Fruit fly (Drosophila melanogaster) whole organism, embryonic: ENCODE data around the gene Ing5.

ENCODE experiments used
- ATbp ChIP-seq: fragments of 200-800 bp; sonication (Bioruptor generic); optimal IDR thresholded peaks from 2 replicates; lab custom pipeline; 2017; ENCODE audit warnings: missing biosample characterization, mild to moderate bottlenecking, missing genetic modification characterization, missing genetic modification reagents
- Aef1 ChIP-seq: fragments of 200-800 bp; sonication (Bioruptor generic); IDR thresholded peaks from 3 replicates; pipeline ENCODE4 v1.3.6; 2022; ENCODE audit warnings: missing biosample characterization, missing genetic modification characterization
- BtbVII ChIP-seq: fragments of 200-800 bp; sonication (Bioruptor generic); optimal IDR thresholded peaks from 3 replicates; lab custom pipeline; 2017; ENCODE audit warnings: missing biosample characterization, mild to moderate bottlenecking, missing genetic modification characterization
- CG1024 ChIP-seq: fragments of 200-800 bp; sonication (Bioruptor generic); IDR thresholded peaks from 2 replicates; pipeline ENCODE4 v1.3.6; 2022; ENCODE audit warnings: missing biosample characterization, missing genetic modification characterization
- CG12219 ChIP-seq: fragments of 200-800 bp; sonication (Bioruptor generic); optimal IDR thresholded peaks from 3 replicates; lab custom pipeline; 2018; ENCODE audit warnings: missing biosample characterization, mild to moderate bottlenecking, missing genetic modification characterization
- CG12236 ChIP-seq: fragments of 200-800 bp; sonication (Bioruptor generic); optimal IDR thresholded peaks from 2 replicates; lab custom pipeline; 2016; ENCODE audit warnings: missing biosample characterization, missing genetic modification characterization
- CG12391 ChIP-seq: fragments of 200-800 bp; sonication (Bioruptor generic); optimal IDR thresholded peaks from 3 replicates; lab custom pipeline; 2018; ENCODE audit warnings: missing biosample characterization, mild to moderate bottlenecking, missing genetic modification characterization, moderate library complexity
- CG12769 ChIP-seq: fragments of 200-800 bp; sonication (Bioruptor generic); optimal IDR thresholded peaks from 2 replicates; lab custom pipeline; 2019; ENCODE audit warnings: missing biosample characterization, mild to moderate bottlenecking, missing genetic modification characterization, moderate library complexity
- CG12942 ChIP-seq: fragments of 200-800 bp; sonication (Bioruptor generic); optimal IDR thresholded peaks from 3 replicates; lab custom pipeline; 2016; ENCODE audit warnings: missing biosample characterization, missing genetic modification characterization
- CG15696 ChIP-seq: fragments of 200-800 bp; sonication (Bioruptor generic); optimal IDR thresholded peaks from 2 replicates; lab custom pipeline; 2019; ENCODE audit warnings: missing biosample characterization, mild to moderate bottlenecking, missing genetic modification characterization, moderate library complexity
- CG16813 ChIP-seq: fragments of 200-800 bp; sonication (Bioruptor generic); IDR thresholded peaks from 3 replicates; pipeline ENCODE4 v1.3.6; 2022; ENCODE audit warnings: missing biosample characterization, missing genetic modification characterization; ENCODE audit not compliant: partially characterized antibody
- CG17359 ChIP-seq: fragments of 200-800 bp; sonication (Bioruptor generic); optimal IDR thresholded peaks from 3 replicates; lab custom pipeline; 2018; ENCODE audit warnings: missing biosample characterization, mild to moderate bottlenecking, missing genetic modification characterization, moderate library complexity
- CG17385 ChIP-seq: fragments of 200-800 bp; sonication (Bioruptor generic); optimal IDR thresholded peaks from 3 replicates; lab custom pipeline; 2018; ENCODE audit warnings: missing biosample characterization, mild to moderate bottlenecking, missing genetic modification characterization
- CG17568 ChIP-seq: fragments of 200-800 bp; sonication (Bioruptor generic); optimal IDR thresholded peaks from 2 replicates; lab custom pipeline; 2018; ENCODE audit warnings: missing biosample characterization, mild to moderate bottlenecking, missing genetic modification characterization, moderate library complexity
- CG17829 ChIP-seq: fragments of 200-800 bp; optimal IDR thresholded peaks from 2 replicates; lab custom pipeline; 2019; ENCODE audit warnings: missing biosample characterization, mild to moderate bottlenecking, missing genetic modification characterization, moderate library complexity
- CG18764 ChIP-seq: fragments of 200-800 bp; sonication (Bioruptor generic); optimal IDR thresholded peaks from 3 replicates; lab custom pipeline; 2016; ENCODE audit warnings: missing biosample characterization, missing genetic modification characterization
- CG2129 ChIP-seq: fragments of 200-800 bp; sonication (Bioruptor generic); IDR thresholded peaks from 2 replicates; pipeline ENCODE4 v1.3.6; 2022; ENCODE audit warnings: missing biosample characterization, missing genetic modification characterization; ENCODE audit not compliant: partially characterized antibody
- CG2875 ChIP-seq: fragments of 200-800 bp; sonication (Bioruptor generic); optimal IDR thresholded peaks from 2 replicates; lab custom pipeline; 2017; ENCODE audit warnings: missing biosample characterization, mild to moderate bottlenecking, missing genetic modification characterization, missing genetic modification reagents
- CG3281 ChIP-seq: fragments of 200-800 bp; sonication (Bioruptor generic); optimal IDR thresholded peaks from 3 replicates; lab custom pipeline; 2017; ENCODE audit warnings: missing biosample characterization, mild to moderate bottlenecking, missing genetic modification characterization
- CG4328 ChIP-seq: fragments of 200-800 bp; sonication (Bioruptor generic); optimal IDR thresholded peaks from 3 replicates; lab custom pipeline; 2017; ENCODE audit warnings: missing biosample characterization, missing genetic modification reagents, missing genetic modification characterization
- CG6272 ChIP-seq: fragments of 200-800 bp; sonication (Bioruptor generic); IDR thresholded peaks from 2 replicates; pipeline ENCODE4 v1.3.6; 2022; ENCODE audit warnings: missing biosample characterization, missing genetic modification characterization
- CG8359 ChIP-seq: fragments of 200-800 bp; sonication (Bioruptor generic); optimal IDR thresholded peaks from 2 replicates; lab custom pipeline; 2017; ENCODE audit warnings: missing biosample characterization, mild to moderate bottlenecking, missing genetic modification characterization, borderline replicate concordance
- CkIIα-i1 ChIP-seq: fragments of 200-800 bp; sonication (Bioruptor generic); IDR thresholded peaks from 2 replicates; pipeline ENCODE4 v1.3.6; 2022; ENCODE audit warnings: missing biosample characterization, missing genetic modification characterization
- Dfd ChIP-seq, 2 experiments: fragments of >200 bp; optimal IDR thresholded peaks; 2 replicates each; lab custom pipeline; 2017; ENCODE audit warnings: missing biosample characterization in 2 of 2, missing genetic modification characterization in 2 of 2
- Doc2 ChIP-seq: fragments of 200-800 bp; sonication (Bioruptor generic); IDR thresholded peaks from 2 replicates; pipeline ENCODE4 v1.3.6; 2022; ENCODE audit warnings: missing biosample characterization, missing genetic modification characterization
- Doc3 ChIP-seq: fragments of 200-800 bp; sonication (Bioruptor generic); IDR thresholded peaks from 3 replicates; pipeline ENCODE4 v1.3.6; 2022; ENCODE audit warnings: missing biosample characterization, missing genetic modification characterization; ENCODE audit not compliant: partially characterized antibody
- ERR ChIP-seq: fragments of 200-800 bp; sonication (Bioruptor generic); optimal IDR thresholded peaks from 2 replicates; lab custom pipeline; 2016; ENCODE audit warnings: missing biosample characterization, missing genetic modification characterization
- Kr ChIP-seq: fragments of 200-800 bp; sonication (Bioruptor generic); optimal IDR thresholded peaks from 2 replicates; lab custom pipeline; 2017; ENCODE audit warnings: missing biosample characterization, mild to moderate bottlenecking, missing genetic modification characterization
- Lim3 ChIP-seq: fragments of 200-800 bp; sonication (Bioruptor generic); IDR thresholded peaks from 2 replicates; pipeline ENCODE4 v1.3.6; 2022; ENCODE audit warnings: missing biosample characterization, missing genetic modification characterization
- Scr ChIP-seq: fragments of 200-800 bp; sonication (Bioruptor generic); IDR thresholded peaks from 2 replicates; pipeline ENCODE4 v1.3.6; 2022; ENCODE audit warnings: missing biosample characterization, missing genetic modification characterization; ENCODE audit not compliant: partially characterized antibody
- Sox100B ChIP-seq: fragments of 200-800 bp; sonication (Bioruptor generic); optimal IDR thresholded peaks from 3 replicates; lab custom pipeline; 2018; ENCODE audit warnings: missing biosample characterization, mild to moderate bottlenecking, missing genetic modification characterization
- Taf1 ChIP-seq: fragments of 200-800 bp; sonication (Bioruptor generic); IDR thresholded peaks from 2 replicates; pipeline ENCODE4 v1.3.6; 2022; ENCODE audit warnings: missing biosample characterization, missing genetic modification characterization
- Usf ChIP-seq: fragments of 200-800 bp; sonication (Bioruptor generic); optimal IDR thresholded peaks from 2 replicates; lab custom pipeline; 2017; ENCODE audit warnings: missing genotype, missing biosample characterization, missing genetic modification characterization
- Vsx1 ChIP-seq: fragments of 200-800 bp; sonication (Bioruptor generic); optimal IDR thresholded peaks from 2 replicates; lab custom pipeline; 2017; ENCODE audit warnings: missing biosample characterization, mild to moderate bottlenecking, missing genetic modification characterization, missing genetic modification reagents
- ac ChIP-seq: fragments of 200-800 bp; sonication (Bioruptor generic); optimal IDR thresholded peaks from 3 replicates; lab custom pipeline; 2017; ENCODE audit warnings: missing biosample characterization, mild to moderate bottlenecking, missing genetic modification characterization
- aop ChIP-seq: fragments of 200-800 bp; sonication (Bioruptor generic); IDR thresholded peaks from 2 replicates; pipeline ENCODE4 v1.3.6; 2022; ENCODE audit warnings: missing biosample characterization, missing genetic modification characterization
- ash1 ChIP-seq: fragments of 200-800 bp; sonication (Bioruptor generic); optimal IDR thresholded peaks from 2 replicates; lab custom pipeline; 2018; ENCODE audit warnings: missing biosample characterization, mild to moderate bottlenecking, missing genetic modification characterization
- bcd ChIP-seq: fragments of 200-800 bp; sonication (Bioruptor generic); optimal IDR thresholded peaks from 2 replicates; lab custom pipeline; 2017; ENCODE audit warnings: missing biosample characterization, mild to moderate bottlenecking, missing genetic modification characterization
- cad ChIP-seq: fragments of >200 bp; optimal IDR thresholded peaks from 2 replicates; lab custom pipeline; 2017; ENCODE audit warnings: missing biosample characterization, missing genetic modification characterization
- chinmo ChIP-seq: fragments of 200-800 bp; sonication (Bioruptor generic); IDR thresholded peaks from 4 replicates; pipeline ENCODE4 v1.3.6; 2022; ENCODE audit warnings: missing biosample characterization, missing genetic modification characterization; ENCODE audit not compliant: partially characterized antibody
- crc ChIP-seq: fragments of 200-800 bp; sonication (Bioruptor generic); optimal IDR thresholded peaks from 2 replicates; lab custom pipeline; 2016; ENCODE audit warnings: missing biosample characterization, missing genetic modification characterization
- danr ChIP-seq: fragments of 200-800 bp; sonication (Bioruptor generic); IDR thresholded peaks from 2 replicates; pipeline ENCODE4 v1.3.6; 2022; ENCODE audit warnings: missing biosample characterization, missing genetic modification characterization
- dmrt99B ChIP-seq: fragments of 200-800 bp; sonication (Bioruptor generic); optimal IDR thresholded peaks from 2 replicates; lab custom pipeline; 2018; ENCODE audit warnings: missing biosample characterization, mild to moderate bottlenecking, missing genetic modification characterization, moderate library complexity
- grau ChIP-seq: fragments of 200-800 bp; optimal IDR thresholded peaks from 3 replicates; lab custom pipeline; 2019; ENCODE audit warnings: missing biosample characterization, mild to moderate bottlenecking, missing genetic modification characterization, moderate library complexity
- insv ChIP-seq, 2 experiments: fragments of 200-800 bp; sonication (Bioruptor generic); optimal IDR thresholded peaks; 3 replicates each; lab custom pipeline; 2016 to 2018; ENCODE audit warnings: missing biosample characterization in 2 of 2, missing genetic modification characterization in 2 of 2
- jigr1 ChIP-seq: fragments of 200-800 bp; sonication (Bioruptor generic); IDR thresholded peaks from 3 replicates; pipeline ENCODE4 v1.3.6; 2022; ENCODE audit warnings: missing biosample characterization, missing genetic modification characterization
- ken ChIP-seq: fragments of 200-800 bp; sonication (Bioruptor generic); IDR thresholded peaks from 3 replicates; pipeline ENCODE4 v1.3.6; 2022; ENCODE audit warnings: missing biosample characterization, missing genetic modification characterization
- psq ChIP-seq: fragments of 200-800 bp; sonication (Bioruptor generic); optimal IDR thresholded peaks from 2 replicates; lab custom pipeline; 2017; ENCODE audit warnings: missing biosample characterization, missing genetic modification characterization
- sd ChIP-seq: fragments of 200-800 bp; sonication (Bioruptor generic); optimal IDR thresholded peaks from 3 replicates; lab custom pipeline; 2018; ENCODE audit warnings: missing biosample characterization, mild to moderate bottlenecking, missing genetic modification characterization, moderate library complexity
- toy ChIP-seq: fragments of 200-800 bp; sonication (Bioruptor generic); IDR thresholded peaks from 2 replicates; pipeline ENCODE4 v1.3.6; 2022; ENCODE audit warnings: missing biosample characterization, missing genetic modification characterization

Ing5 gene

DNA sequence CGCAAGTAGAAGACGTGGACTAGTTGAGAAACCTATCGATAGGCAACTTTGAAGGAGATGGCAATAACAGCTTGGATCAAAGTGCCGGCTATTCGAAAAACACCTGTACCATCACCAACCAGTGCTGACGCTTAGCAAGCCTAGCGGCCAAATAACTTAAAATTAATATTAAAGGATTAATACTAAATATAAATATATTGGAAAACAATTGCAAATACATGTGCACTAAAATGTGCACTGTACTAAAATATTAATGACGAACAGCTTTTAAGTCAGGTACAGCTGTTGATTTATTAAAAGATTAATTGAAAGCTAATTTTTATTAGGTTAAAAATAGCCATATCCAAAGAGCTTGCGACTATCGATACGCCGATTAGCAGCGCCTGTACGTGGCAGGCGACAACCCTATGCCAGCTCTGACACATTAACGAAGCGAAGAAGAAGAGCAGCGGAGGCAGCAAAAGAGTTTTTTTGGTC lies 8.6 kb downstream of the Ing5 start, which contains the start of the genes CG9302 and beta'COP (continued):
- TF ChIP-seq Doc2 (no peak), CG12236 (no peak), CG12219 (GFP tag; lab: Kevin White, UChicago) (no peak), Dfd (GFP tag; optimal IDR thresholded peaks at IDR 0.05; lab: Kevin White, UChicago) (no peak), Vsx1 (GFP tag; lab: Kevin White, UChicago) (no peak), CG17359 (peak; percentile 62), CG6272 (peak; percentile 58; the same call in 1 of the 2 replicates), bcd (GFP tag; lab: Kevin White, UChicago) (peak; percentile 80), crc (GFP tag; lab: Kevin White, UChicago) (no peak), CG17385 (GFP tag; lab: Kevin White, UChicago) (peak; percentile 95), psq (GFP tag; lab: Kevin White, UChicago) (peak; percentile 18), chinmo (GFP tag; lab: Robert Waterston, UW) (no peak), dmrt99B (tag; lab: Kevin White, UChicago) (no peak), CG17568 (GFP tag; lab: Kevin White, UChicago) (no peak), Lim3 (GFP tag; lab: Robert Waterston, UW) (no peak), CG2875 (GFP tag; lab: Kevin White, UChicago) (no peak), grau (tag; lab: Kevin White, UChicago) (peak; percentile 81), danr (GFP tag; lab: Robert Waterston, UW) (peak; percentile 47; the same call in 1 of the 2 replicates), CG12391 (tag; lab: Kevin White, UChicago) (peak; percentile 85), aop (GFP tag; lab: Robert Waterston, UW) (no peak), Scr (GFP tag; lab: Robert Waterston, UW) (peak; percentile 80), CG12769 (tag; lab: Kevin White, UChicago) (no peak), CG8359 (GFP tag; lab: Kevin White, UChicago) (no peak), CG18764 (GFP tag; lab: Kevin White, UChicago) (peak; percentile 39), CG1024 (no peak), CG12942 (GFP tag; lab: Kevin White, UChicago) (peak; percentile 52), Aef1 (peak; percentile 59), Sox100B (GFP tag; lab: Kevin White, UChicago) (no peak), cad (GFP tag; lab: Kevin White, UChicago) (no peak), Kr (GFP tag; lab: Kevin White, UChicago) (no peak), ash1 (no peak), CG4328 (GFP tag; lab: Kevin White, UChicago) (peak; percentile 66), CG3281 (GFP tag; lab: Kevin White, UChicago) (peak; percentile 81), toy (GFP tag; lab: Robert Waterston, UW) (no peak), ERR (no peak), insv (GFP tag; optimal IDR thresholded peaks at IDR 0.05; lab: Kevin White, UChicago) (peak in 1 of 2 experiments; percentile 37), sd (tag; lab: Kevin White, UChicago) (no peak), CkIIα-i1 (GFP tag; lab: Robert Waterston, UW) (no peak), Taf1 (GFP tag; lab: Robert Waterston, UW) (0 out of 2 replicates have a peak, but pooled peaks have one; percentile 24), CG16813 (GFP tag; lab: Robert Waterston, UW) (peak; percentile 72), CG2129 (GFP tag; lab: Robert Waterston, UW) (no peak), jigr1 (peak; percentile 61; the same call in 2 of the 3 replicates), Usf (GFP tag; lab: Kevin White, UChicago) (peak; percentile 62), CG15696 (peak; percentile 79), ac (GFP tag; lab: Kevin White, UChicago) (no peak), ATbp (no peak), Doc3 (GFP tag; lab: Robert Waterston, UW) (peak; percentile 57), BtbVII (GFP tag; lab: Kevin White, UChicago) (no peak), CG17829 (peak; percentile 82), ken (GFP tag; lab: Robert Waterston, UW) (peak; percentile 71; the same call in 2 of the 3 replicates)
